Worm (Caenorhabditis elegans) whole organism, L1 larva: ENCODE measurements around the gene F59E11.7.

ENCODE experiments used
- C16A3.4 ChIP-seq: fragments of 150-350 bp; optimal IDR thresholded peaks from 2 replicates; lab custom pipeline; 2014; ENCODE audit warnings: missing biosample characterization, missing genetic modification characterization
- aha-1 ChIP-seq: fragments of 150-350 bp; optimal IDR thresholded peaks from 2 replicates; lab custom pipeline; 2014; ENCODE audit warnings: missing biosample characterization, missing genetic modification characterization
- aly-2 ChIP-seq: fragments of 150-350 bp; optimal IDR thresholded peaks from 2 replicates; lab custom pipeline; 2014; ENCODE audit warnings: missing biosample characterization, missing genetic modification characterization
- blmp-1 ChIP-seq: fragments of 150-350 bp; optimal IDR thresholded peaks from 2 replicates; lab custom pipeline; 2014; ENCODE audit warnings: missing biosample characterization, missing genetic modification characterization
- ceh-82 ChIP-seq, 3 experiments: fragments of 150-350 bp in 1 of 3; sonication (generic microtip) in 2 of 3; optimal IDR thresholded peaks; 2 replicates each; lab custom pipeline; 2014 to 2017; ENCODE audit warnings: missing biosample characterization in 3 of 3, missing genetic modification characterization in 3 of 3
- ceh-88 ChIP-seq: fragments of 200-800 bp; sonication (Bioruptor generic); IDR thresholded peaks from 2 replicates; pipeline ENCODE4 v1.3.6; 2022; ENCODE audit warnings: missing genetic modification characterization, missing compliant biosample characterization
- ceh-90 ChIP-seq: sonication (generic microtip); optimal IDR thresholded peaks from 2 replicates; lab custom pipeline; 2016; ENCODE audit warnings: missing genetic modification characterization, missing compliant biosample characterization
- dpl-1 ChIP-seq, 3 experiments: fragments of 150-350 bp in 2 of 3; sonication (generic microtip) in 1 of 3; optimal IDR thresholded peaks; 2 replicates each; lab custom pipeline; 2014 to 2017; ENCODE audit warnings: missing biosample characterization in 3 of 3, missing genetic modification characterization in 3 of 3, missing genetic modification reagents in 3 of 3
- dsc-1 ChIP-seq: sonication (generic microtip); optimal IDR thresholded peaks from 2 replicates; lab custom pipeline; 2016; ENCODE audit warnings: mild to moderate bottlenecking, missing genetic modification characterization, missing compliant biosample characterization
- efl-1 ChIP-seq, 4 experiments: fragments of 150-350 bp; optimal IDR thresholded peaks in 3 of 4; peaks in 1 of 4; 1 replicate in 1 of 4; 2 replicates in 3 of 4; lab custom pipeline; 2014; ENCODE audit warnings: missing biosample characterization in 2 of 4, missing genetic modification characterization in 2 of 4, missing genetic modification reagents in 2 of 4
- egl-13 ChIP-seq: sonication (generic microtip); optimal IDR thresholded peaks from 2 replicates; lab custom pipeline; 2016; ENCODE audit warnings: missing genotype, missing genetic modification reagents, missing genetic modification characterization, missing compliant biosample characterization
- egl-27 ChIP-seq, 2 experiments: fragments of 150-350 bp in 1 of 2; sonication (generic microtip); optimal IDR thresholded peaks; 3 replicates each; lab custom pipeline; 2017 to 2018; ENCODE audit warnings: missing biosample characterization in 2 of 2, missing genetic modification characterization in 2 of 2, missing genetic modification reagents in 2 of 2
- elt-2 ChIP-seq: sonication (generic microtip); optimal IDR thresholded peaks from 2 replicates; lab custom pipeline; 2016; ENCODE audit warnings: missing genetic modification characterization, mild to moderate bottlenecking, inconsistent platforms, missing compliant biosample characterization, missing genetic modification reagents
- elt-3 ChIP-seq, 6 experiments: fragments of 150-350 bp in 1 of 6; sonication (generic microtip); optimal IDR thresholded peaks; 2 replicates each; lab custom pipeline; 2017 to 2018; ENCODE audit warnings: missing biosample characterization in 6 of 6, missing genetic modification characterization in 6 of 6, inconsistent platforms in 1 of 6
- fkh-10 ChIP-seq: sonication (generic microtip); optimal IDR thresholded peaks from 2 replicates; lab custom pipeline; 2017; ENCODE audit warnings: missing biosample characterization, missing genetic modification reagents, missing genetic modification characterization
- fkh-4 ChIP-seq: sonication (generic microtip); optimal IDR thresholded peaks from 2 replicates; lab custom pipeline; 2016; ENCODE audit warnings: missing compliant biosample characterization, missing genetic modification characterization, borderline replicate concordance
- grh-1 ChIP-seq: fragments of 200-800 bp; sonication (Bioruptor generic); IDR thresholded peaks from 2 replicates; pipeline ENCODE4 v1.3.6; 2022; ENCODE audit warnings: missing genetic modification reagents, missing genetic modification characterization, missing compliant biosample characterization
- hlh-17 ChIP-seq: fragments of 200-800 bp; sonication (Bioruptor generic); optimal IDR thresholded peaks from 2 replicates; lab custom pipeline; 2018; ENCODE audit warnings: missing genetic modification characterization, mild to moderate bottlenecking, missing compliant biosample characterization, moderate library complexity, borderline replicate concordance
- hlh-4 ChIP-seq: sonication (generic microtip); optimal IDR thresholded peaks from 2 replicates; lab custom pipeline; 2016; ENCODE audit warnings: mild to moderate bottlenecking, missing genetic modification characterization, missing compliant biosample characterization
- hpl-2 ChIP-seq: fragments of 150-350 bp; optimal IDR thresholded peaks from 2 replicates; lab custom pipeline; 2014; ENCODE audit warnings: missing biosample characterization, missing genetic modification reagents, missing genetic modification characterization
- irx-1 ChIP-seq: sonication (generic microtip); optimal IDR thresholded peaks from 2 replicates; lab custom pipeline; 2016; ENCODE audit warnings: missing genetic modification characterization, missing compliant biosample characterization
- jun-1 ChIP-seq: fragments of 150-350 bp; optimal IDR thresholded peaks from 2 replicates; lab custom pipeline; 2014; ENCODE audit warnings: missing biosample characterization, missing genetic modification reagents, missing genetic modification characterization
- lin-13 ChIP-seq: fragments of 150-350 bp; optimal IDR thresholded peaks from 2 replicates; lab custom pipeline; 2014; ENCODE audit warnings: missing biosample characterization, missing genetic modification reagents, missing genetic modification characterization
- lin-14 ChIP-seq: fragments of 200-800 bp; sonication (Bioruptor generic); optimal IDR thresholded peaks from 2 replicates; lab custom pipeline; 2018; ENCODE audit warnings: mild to moderate bottlenecking, missing genetic modification characterization, moderate library complexity, missing compliant biosample characterization
- lin-15B ChIP-seq: fragments of 150-350 bp; sonication (generic microtip); optimal IDR thresholded peaks from 3 replicates; lab custom pipeline; 2014; ENCODE audit warnings: missing biosample characterization, missing genetic modification characterization
- lin-39 ChIP-seq: fragments of 150-350 bp; optimal IDR thresholded peaks from 2 replicates; lab custom pipeline; 2014; ENCODE audit warnings: missing biosample characterization, missing genetic modification reagents, missing genetic modification characterization
- lir-3 ChIP-seq: sonication (generic microtip); optimal IDR thresholded peaks from 2 replicates; lab custom pipeline; 2016; ENCODE audit warnings: mild to moderate bottlenecking, missing genetic modification characterization, moderate library complexity, missing compliant biosample characterization; ENCODE audit not compliant: poor library complexity
- mab-9 ChIP-seq: fragments of 200-800 bp; sonication (Bioruptor generic); IDR thresholded peaks from 2 replicates; pipeline ENCODE4 v1.3.6; 2022; ENCODE audit warnings: missing genetic modification reagents, missing genetic modification characterization, missing compliant biosample characterization
- mdl-1 ChIP-seq, 2 experiments: fragments of 150-350 bp; optimal IDR thresholded peaks; 2 replicates each; lab custom pipeline; 2014 to 2017; ENCODE audit warnings: missing biosample characterization in 2 of 2, missing genetic modification characterization in 2 of 2, inconsistent platforms in 1 of 2
- mef-2 ChIP-seq: fragments of 150-350 bp; optimal IDR thresholded peaks from 2 replicates; lab custom pipeline; 2014; ENCODE audit warnings: missing biosample characterization, missing genetic modification characterization
- mep-1 ChIP-seq: fragments of 150-350 bp; optimal IDR thresholded peaks from 2 replicates; lab custom pipeline; 2014; ENCODE audit warnings: missing biosample characterization, missing genetic modification characterization
- nhr-12 ChIP-seq: sonication (generic microtip); optimal IDR thresholded peaks from 2 replicates; lab custom pipeline; 2017; ENCODE audit warnings: missing biosample characterization, missing genetic modification characterization
- nhr-19 ChIP-seq: fragments of 200-800 bp; sonication (Bioruptor generic); conservative IDR thresholded peaks from 2 replicates; pipeline ENCODE4 v1.3.6; 2022; ENCODE audit warnings: missing genetic modification characterization, missing compliant biosample characterization
- nhr-47 ChIP-seq: sonication (generic microtip); optimal IDR thresholded peaks from 2 replicates; lab custom pipeline; 2016; ENCODE audit warnings: mild to moderate bottlenecking, missing genetic modification characterization, moderate library complexity, missing compliant biosample characterization
- nhr-71 ChIP-seq: sonication (generic microtip); optimal IDR thresholded peaks from 2 replicates; lab custom pipeline; 2016; ENCODE audit warnings: mild to moderate bottlenecking, missing genetic modification characterization, moderate library complexity, missing compliant biosample characterization
- nhr-76 ChIP-seq: sonication (generic microtip); optimal IDR thresholded peaks from 2 replicates; lab custom pipeline; 2017; ENCODE audit warnings: missing biosample characterization, missing genetic modification characterization
- nhr-77 ChIP-seq: fragments of 150-350 bp; optimal IDR thresholded peaks from 2 replicates; lab custom pipeline; 2014; ENCODE audit warnings: missing biosample characterization, missing genetic modification characterization
- nhr-84 ChIP-seq: sonication (generic microtip); optimal IDR thresholded peaks from 2 replicates; lab custom pipeline; 2017; ENCODE audit warnings: missing biosample characterization, missing genetic modification characterization
- nhr-85 ChIP-seq: sonication (generic microtip); peaks from one replicate; lab custom pipeline; 2016; ENCODE audit warnings: missing genetic modification characterization, inconsistent platforms, missing compliant biosample characterization
- pag-3 ChIP-seq: sonication (generic microtip); optimal IDR thresholded peaks from 2 replicates; lab custom pipeline; 2017; ENCODE audit warnings: missing genetic modification characterization, mild to moderate bottlenecking, missing compliant biosample characterization, antibody characterized with exemption, borderline replicate concordance; ENCODE audit not compliant: insufficient read depth
- pqm-1 ChIP-seq: sonication (generic microtip); optimal IDR thresholded peaks from 3 replicates; lab custom pipeline; 2017; ENCODE audit warnings: missing biosample characterization, missing genetic modification characterization
- rnt-1 ChIP-seq: sonication (generic microtip); optimal IDR thresholded peaks from 2 replicates; lab custom pipeline; 2016; ENCODE audit warnings: mild to moderate bottlenecking, missing genetic modification characterization, moderate library complexity, missing compliant biosample characterization
- skn-1 ChIP-seq: fragments of 150-350 bp; optimal IDR thresholded peaks from 2 replicates; lab custom pipeline; 2014; ENCODE audit warnings: missing biosample characterization, missing genetic modification characterization
- snpc-4 ChIP-seq: fragments of 150-350 bp; optimal IDR thresholded peaks from 2 replicates; lab custom pipeline; 2014; ENCODE audit warnings: missing biosample characterization, missing genetic modification characterization
- snu-23 ChIP-seq: sonication (generic microtip); optimal IDR thresholded peaks from 2 replicates; lab custom pipeline; 2016; ENCODE audit warnings: missing genetic modification characterization, missing compliant biosample characterization
- sox-4 ChIP-seq: sonication (generic microtip); optimal IDR thresholded peaks from 2 replicates; lab custom pipeline; 2016; ENCODE audit warnings: missing genetic modification characterization, missing compliant biosample characterization
- sup-37 ChIP-seq: fragments of 200-800 bp; sonication (Bioruptor generic); optimal IDR thresholded peaks from 2 replicates; lab custom pipeline; 2018; ENCODE audit warnings: mild to moderate bottlenecking, missing genetic modification characterization, missing compliant biosample characterization
- swsn-7 ChIP-seq: sonication (generic microtip); optimal IDR thresholded peaks from 2 replicates; lab custom pipeline; 2016; ENCODE audit warnings: missing genetic modification characterization, missing compliant biosample characterization
- tlp-1 ChIP-seq: fragments of 150-350 bp; optimal IDR thresholded peaks from 2 replicates; lab custom pipeline; 2014; ENCODE audit warnings: missing biosample characterization, missing genetic modification characterization
- unc-30 ChIP-seq: sonication (generic microtip); optimal IDR thresholded peaks from 2 replicates; lab custom pipeline; 2017; ENCODE audit warnings: missing biosample characterization, missing genetic modification characterization
- unc-86 ChIP-seq: sonication (generic microtip); optimal IDR thresholded peaks from 2 replicates; lab custom pipeline; 2016; ENCODE audit warnings: missing genetic modification characterization, missing compliant biosample characterization
- vab-15 ChIP-seq: sonication (generic microtip); optimal IDR thresholded peaks from 2 replicates; lab custom pipeline; 2017; ENCODE audit warnings: missing genotype, mild to moderate bottlenecking, missing genetic modification characterization, missing compliant biosample characterization
- ztf-11 ChIP-seq, 2 experiments: sonication (generic microtip); optimal IDR thresholded peaks; 2 replicates each; lab custom pipeline; 2016 to 2017; ENCODE audit warnings: missing genetic modification characterization in 2 of 2, missing biosample characterization in 1 of 2, missing compliant biosample characterization in 1 of 2

Gene F59E11.7

DNA sequence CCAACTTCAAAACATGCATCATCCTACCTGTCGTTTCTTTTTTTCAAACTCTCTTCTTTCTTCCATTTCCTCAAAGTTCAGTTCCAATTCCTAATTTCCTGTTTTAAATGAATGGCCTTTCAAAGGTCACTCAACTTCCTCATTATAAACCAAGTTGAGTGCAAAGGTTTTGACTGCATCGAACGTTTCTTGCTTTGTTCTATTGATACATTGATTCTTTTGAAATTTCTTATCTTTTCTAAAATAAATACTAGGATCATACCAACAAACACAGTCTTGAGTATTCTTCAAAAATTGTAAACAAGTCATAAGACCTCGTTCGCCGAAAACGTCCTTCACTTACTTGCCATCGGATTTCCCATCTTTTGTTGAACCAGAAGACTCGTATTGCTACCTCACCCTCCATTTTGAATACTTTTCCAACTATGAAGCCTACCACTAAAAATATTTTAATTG, at the start of gene F59E11.7:
Gene F59E11.7 (plus strand): TSS at position 51 of the 456 bp plus-strand sequence.
- TF ChIP-seq elt-2 (tag; lab: Kevin White, UChicago) (no peak), elt-3 (tag; optimal IDR thresholded peaks at IDR 0.05; lab: Kevin White, UChicago) (peak in 1 of 6 experiments; percentile 37), hlh-17 (no peak), blmp-1 (tag; lab: Kevin White, UChicago) (peak; percentile 33), lin-15B (tag; lab: Kevin White, UChicago) (no peak), dsc-1 (tag; lab: Kevin White, UChicago) (no peak), nhr-12 (tag; lab: Kevin White, UChicago) (no peak), hlh-4 (tag; lab: Kevin White, UChicago) (no peak), nhr-71 (tag; lab: Kevin White, UChicago) (no peak), snpc-4 (tag; lab: Kevin White, UChicago) (no peak), C16A3.4 (tag; lab: Kevin White, UChicago) (no peak), pqm-1 (tag; lab: Kevin White, UChicago) (no peak), skn-1 (no peak), ceh-90 (tag; lab: Kevin White, UChicago) (no peak), mab-9 (no peak), sox-4 (tag; lab: Kevin White, UChicago) (no peak), lin-13 (GFP tag; lab: Kevin White, UChicago) (no peak), grh-1 (no peak), mef-2 (tag; lab: Kevin White, UChicago) (no peak), efl-1 (optimal IDR thresholded peaks at IDR 0.05; lab: Kevin White, UChicago) (no peak), efl-1 (GFP tag; optimal IDR thresholded peaks at IDR 0.05 in 1 of 2; lab: Kevin White, UChicago) (peak in 1 of 2 experiments; percentile 71), mep-1 (peak; percentile 5), unc-30 (no peak), dpl-1 (GFP tag; optimal IDR thresholded peaks at IDR 0.05; lab: Kevin White, UChicago) (no peak), ztf-11 (tag; optimal IDR thresholded peaks at IDR 0.05; lab: Kevin White, UChicago) (no peak), nhr-76 (tag; lab: Kevin White, UChicago) (no peak), swsn-7 (tag; lab: Kevin White, UChicago) (no peak), ceh-88 (GFP tag; lab: Robert Waterston, UW) (no peak), fkh-10 (GFP tag; lab: Kevin White, UChicago) (no peak), tlp-1 (tag; lab: Kevin White, UChicago) (no peak), nhr-84 (no peak), hpl-2 (GFP tag; lab: Kevin White, UChicago) (no peak), lin-39 (tag; lab: Kevin White, UChicago) (no peak), vab-15 (tag; lab: Kevin White, UChicago) (no peak), mdl-1 (tag; optimal IDR thresholded peaks at IDR 0.05; lab: Kevin White, UChicago) (no peak), irx-1 (tag; lab: Kevin White, UChicago) (no peak), nhr-47 (tag; lab: Kevin White, UChicago) (no peak), ceh-82 (tag; optimal IDR thresholded peaks at IDR 0.05; lab: Kevin White, UChicago) (no peak), egl-13 (tag; lab: Kevin White, UChicago) (no peak), rnt-1 (no peak), aly-2 (tag; lab: Kevin White, UChicago) (no peak), aha-1 (tag; lab: Kevin White, UChicago) (no peak), lin-14 (GFP tag; lab: Kevin White, UChicago) (peak; percentile 52), sup-37 (GFP tag; lab: Kevin White, UChicago) (no peak), unc-86 (tag; lab: Kevin White, UChicago) (no peak), lir-3 (tag; lab: Kevin White, UChicago) (no peak), pag-3 (tag; lab: Kevin White, UChicago) (no peak), snu-23 (peak; percentile 19), nhr-19 (GFP tag; lab: Robert Waterston, UW) (no peak), nhr-85 (tag; lab: Kevin White, UChicago) (peak; percentile 73), nhr-77 (tag; lab: Kevin White, UChicago) (no peak), egl-27 (tag; optimal IDR thresholded peaks at IDR 0.05; lab: Kevin White, UChicago) (no peak), jun-1 (tag; lab: Kevin White, UChicago) (no peak), fkh-4 (no peak)
